Worm (Caenorhabditis elegans) whole organism, late embryonic: ENCODE data around the gene ZK1307.1.
A peak's percentile ranks its signal among the peaks of the same experiment; 100 is the strongest.

Experiments
- C38D4.7 ChIP-seq: fragments of 200-800 bp; sonication (Bioruptor generic); optimal IDR thresholded peaks from 2 replicates; lab custom pipeline; 2018; ENCODE audit warnings: mild to moderate bottlenecking, missing genetic modification characterization, moderate library complexity, missing compliant biosample characterization
- F13H6.1 ChIP-seq: sonication (generic microtip); optimal IDR thresholded peaks from 2 replicates; lab custom pipeline; 2016; ENCODE audit warnings: missing genetic modification characterization, missing compliant biosample characterization
- K02D7.2 ChIP-seq: sonication (generic microtip); optimal IDR thresholded peaks from 2 replicates; lab custom pipeline; 2017; ENCODE audit warnings: mild to moderate bottlenecking, missing genetic modification characterization, missing compliant biosample characterization
- ahr-1 ChIP-seq: sonication (generic microtip); optimal IDR thresholded peaks from 2 replicates; lab custom pipeline; 2016; ENCODE audit warnings: missing genetic modification characterization, missing compliant biosample characterization
- ceh-18 ChIP-seq: sonication (generic microtip); optimal IDR thresholded peaks from 2 replicates; lab custom pipeline; 2016; ENCODE audit warnings: missing genetic modification characterization, missing compliant biosample characterization
- ceh-24 ChIP-seq: sonication (generic microtip); optimal IDR thresholded peaks from 2 replicates; lab custom pipeline; 2016; ENCODE audit warnings: mild to moderate bottlenecking, missing genetic modification characterization, missing compliant biosample characterization
- ceh-31 ChIP-seq: sonication (generic microtip); optimal IDR thresholded peaks from 2 replicates; lab custom pipeline; 2016; ENCODE audit warnings: missing genetic modification characterization, missing compliant biosample characterization
- ceh-34 ChIP-seq: sonication (generic microtip); optimal IDR thresholded peaks from 2 replicates; lab custom pipeline; 2016; ENCODE audit warnings: mild to moderate bottlenecking, missing genetic modification characterization, missing compliant biosample characterization
- ceh-48 ChIP-seq: sonication (generic microtip); optimal IDR thresholded peaks from 2 replicates; lab custom pipeline; 2016; ENCODE audit warnings: missing genetic modification characterization, inconsistent platforms, missing compliant biosample characterization
- dmd-4 ChIP-seq: sonication (generic microtip); optimal IDR thresholded peaks from 2 replicates; lab custom pipeline; 2016; ENCODE audit warnings: borderline replicate concordance, missing genetic modification characterization, missing compliant biosample characterization
- elt-2 ChIP-seq: sonication (generic microtip); optimal IDR thresholded peaks from 2 replicates; lab custom pipeline; 2016; ENCODE audit warnings: missing genetic modification reagents, missing genetic modification characterization, missing compliant biosample characterization
- eyg-1 ChIP-seq: sonication (generic microtip); optimal IDR thresholded peaks from 2 replicates; lab custom pipeline; 2016; ENCODE audit warnings: missing genotype, missing genetic modification characterization, missing compliant biosample characterization
- hlh-13 ChIP-seq: fragments of 200-800 bp; sonication (Bioruptor generic); optimal IDR thresholded peaks from 2 replicates; lab custom pipeline; 2018; ENCODE audit warnings: mild to moderate bottlenecking, missing genetic modification characterization, missing compliant biosample characterization
- hlh-8 ChIP-seq: sonication (generic microtip); optimal IDR thresholded peaks from 2 replicates; lab custom pipeline; 2016; ENCODE audit warnings: missing genotype, missing genetic modification characterization, missing compliant biosample characterization
- lim-6 ChIP-seq: sonication (generic microtip); optimal IDR thresholded peaks from 2 replicates; lab custom pipeline; 2016; ENCODE audit warnings: missing genetic modification characterization, missing compliant biosample characterization
- lin-11 ChIP-seq: fragments of 200-800 bp; sonication (Bioruptor generic); optimal IDR thresholded peaks from 2 replicates; lab custom pipeline; 2018; ENCODE audit warnings: mild to moderate bottlenecking, missing genetic modification characterization, missing compliant biosample characterization
- madf-2 ChIP-seq: sonication (generic microtip); optimal IDR thresholded peaks from 2 replicates; lab custom pipeline; 2017; ENCODE audit warnings: missing genetic modification characterization, missing compliant biosample characterization
- nfya-1 ChIP-seq: sonication (generic microtip); optimal IDR thresholded peaks from 2 replicates; lab custom pipeline; 2017; ENCODE audit warnings: missing genetic modification characterization, mild to moderate bottlenecking, missing compliant biosample characterization, antibody characterized with exemption, moderate library complexity
- nhr-11 ChIP-seq: fragments of 150-350 bp; optimal IDR thresholded peaks from 2 replicates; lab custom pipeline; 2014; ENCODE audit warnings: missing biosample characterization, missing genetic modification characterization
- npax-4 ChIP-seq: sonication (generic microtip); optimal IDR thresholded peaks from 2 replicates; lab custom pipeline; 2016; ENCODE audit warnings: missing genetic modification characterization, missing compliant biosample characterization
- odd-2 ChIP-seq: sonication (generic microtip); optimal IDR thresholded peaks from 2 replicates; lab custom pipeline; 2017; ENCODE audit warnings: antibody characterized with exemption, mild to moderate bottlenecking, missing genetic modification characterization, missing compliant biosample characterization
- pag-3 ChIP-seq: sonication (generic microtip); optimal IDR thresholded peaks from 2 replicates; lab custom pipeline; 2016; ENCODE audit warnings: missing compliant biosample characterization, missing genetic modification characterization, borderline replicate concordance
- pax-1 ChIP-seq: fragments of 150-350 bp; optimal IDR thresholded peaks from 2 replicates; lab custom pipeline; 2014; ENCODE audit warnings: missing biosample characterization, missing genetic modification characterization
- pha-2 ChIP-seq: sonication (generic microtip); optimal IDR thresholded peaks from 2 replicates; lab custom pipeline; 2017; ENCODE audit warnings: mild to moderate bottlenecking, missing genetic modification characterization, missing compliant biosample characterization
- pha-4 ChIP-seq: fragments of 150-350 bp; optimal IDR thresholded peaks from 2 replicates; lab custom pipeline; 2018; ENCODE audit warnings: missing biosample characterization, missing genetic modification reagents, missing genetic modification characterization
- rnt-1 ChIP-seq: sonication (generic microtip); optimal IDR thresholded peaks from 2 replicates; lab custom pipeline; 2016; ENCODE audit warnings: missing genetic modification characterization, missing compliant biosample characterization
- tbx-2 ChIP-seq: sonication (generic microtip); optimal IDR thresholded peaks from 2 replicates; lab custom pipeline; 2016; ENCODE audit warnings: missing genetic modification characterization, missing compliant biosample characterization
- tbx-7 ChIP-seq: sonication (generic microtip); optimal IDR thresholded peaks from 2 replicates; lab custom pipeline; 2016; ENCODE audit warnings: missing genotype, missing genetic modification characterization, missing compliant biosample characterization
- ttx-3 ChIP-seq: sonication (generic microtip); optimal IDR thresholded peaks from 2 replicates; lab custom pipeline; 2016; ENCODE audit warnings: missing genetic modification reagents, missing genetic modification characterization, missing compliant biosample characterization
- unc-42 ChIP-seq: sonication (generic microtip); optimal IDR thresholded peaks from 2 replicates; lab custom pipeline; 2016; ENCODE audit warnings: missing genotype, missing genetic modification characterization, missing compliant biosample characterization
- unc-55 ChIP-seq: sonication (generic microtip); optimal IDR thresholded peaks from 2 replicates; lab custom pipeline; 2017; ENCODE audit warnings: missing biosample characterization, missing genetic modification reagents, missing genetic modification characterization
- zip-5 ChIP-seq: sonication (generic microtip); optimal IDR thresholded peaks from 2 replicates; lab custom pipeline; 2016; ENCODE audit warnings: missing genetic modification characterization, missing compliant biosample characterization
- ztf-16 ChIP-seq: sonication (generic microtip); optimal IDR thresholded peaks from 2 replicates; lab custom pipeline; 2017; ENCODE audit warnings: missing genetic modification characterization, missing compliant biosample characterization

The ZK1307.1 gene

ce11 chrII:9679842-9680241 lies 24.5 kb upstream of the ZK1307.1 start:
- TF ChIP-seq pha-2 (tag; lab: Kevin White, UChicago) (no peak), lim-6 (tag; lab: Kevin White, UChicago) (no peak), eyg-1 (tag; lab: Kevin White, UChicago) (no peak), dmd-4 (no peak), lin-11 (tag; lab: Kevin White, UChicago) (no peak), ceh-24 (tag; lab: Kevin White, UChicago) (no peak), K02D7.2 (tag; lab: Kevin White, UChicago) (no peak), nhr-11 (no peak), ttx-3 (tag; lab: Kevin White, UChicago) (no peak), zip-5 (tag; lab: Kevin White, UChicago) (no peak), pax-1 (tag; lab: Kevin White, UChicago) (no peak), rnt-1 (tag; lab: Kevin White, UChicago) (no peak), nfya-1 (tag; lab: Kevin White, UChicago) (no peak), C38D4.7 (no peak)

DNA sequence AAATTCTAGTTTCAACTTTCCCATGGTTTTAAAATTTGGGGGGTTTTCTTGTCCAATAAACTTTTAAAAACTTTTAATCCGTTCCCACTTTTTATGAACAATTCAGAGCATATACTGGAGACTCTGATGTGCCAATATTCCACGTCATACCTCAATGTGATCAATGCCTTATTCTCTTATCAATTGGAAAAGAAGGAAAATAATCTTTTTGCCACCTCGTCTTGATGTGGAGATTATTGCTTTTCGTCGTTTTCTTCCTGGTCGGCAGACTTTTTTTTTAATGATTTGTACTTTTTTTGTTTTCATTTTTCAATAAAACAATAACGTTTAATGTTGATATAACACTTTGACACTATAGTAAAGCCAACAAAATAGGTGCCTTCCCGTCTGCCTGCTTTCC lies 22.1 kb upstream of the ZK1307.1 start:
- no peak for TF ChIP-seq madf-2 (tag; lab: Kevin White, UChicago)
- TF ChIP-seq rnt-1 (tag; lab: Kevin White, UChicago): no peak
- no peak for TF ChIP-seq odd-2 (tag; lab: Kevin White, UChicago)
- no peak for TF ChIP-seq ceh-48 (tag; lab: Kevin White, UChicago)
- TF ChIP-seq ceh-31: no peak
- no peak for TF ChIP-seq tbx-2
- TF ChIP-seq unc-55: no peak
- TF ChIP-seq pha-4 (tag; lab: Kevin White, UChicago): no peak
- TF ChIP-seq hlh-13: no peak
- TF ChIP-seq ahr-1: no peak
- no peak for TF ChIP-seq npax-4 (tag; lab: Kevin White, UChicago)
- no peak for TF ChIP-seq ceh-18

ce11 chrII:9674678-9675077 lies 19.3 kb upstream of the ZK1307.1 start, which contains the start of gene arc-1:
arc-1 (plus strand) TSS chrII:9674978.
- TF ChIP-seq unc-42 (tag; lab: Kevin White, UChicago) (no peak), ztf-16 (tag; lab: Kevin White, UChicago) (no peak), ceh-34 (no peak), F13H6.1 (tag; lab: Kevin White, UChicago) (no peak)

ce11 chrII:9671308-9671707 lies 15.9 kb upstream of the ZK1307.1 start, which contains the start of gene ZK1320.7:
ZK1320.7 (plus strand) TSS chrII:9671608.
- TF ChIP-seq tbx-7 (tag; lab: Kevin White, UChicago): no peak
- no peak for TF ChIP-seq ceh-48 (tag; lab: Kevin White, UChicago)

DNA sequence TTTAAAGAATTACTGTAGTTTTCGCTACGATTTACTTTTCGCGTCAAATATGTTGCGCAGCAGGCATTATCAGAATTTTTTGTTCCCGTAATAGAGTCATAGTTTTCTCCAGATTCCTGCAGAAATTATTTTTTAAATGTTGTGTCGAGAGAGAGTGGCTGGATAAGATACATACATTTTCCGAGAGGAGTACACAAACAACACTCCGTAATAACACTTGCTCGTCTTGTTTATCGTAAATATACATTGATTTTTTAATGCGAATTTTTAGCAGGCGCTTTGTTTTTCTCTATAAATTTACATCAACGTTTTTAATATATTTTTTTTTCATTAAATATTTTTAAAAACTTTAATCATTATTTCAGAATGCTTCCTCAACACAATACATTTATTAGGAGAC lies 13.6 kb upstream of the ZK1307.1 start, which contains the start of gene taf-8:
Gene taf-8 (plus strand): TSS at position 360 of the 400 bp plus-strand sequence.
- TF ChIP-seq hlh-13 (no peak), ceh-48 (tag; lab: Kevin White, UChicago) (peak; percentile 67), elt-2 (tag; lab: Kevin White, UChicago) (peak; percentile 10), ceh-31 (peak; percentile 1), dmd-4 (no peak), unc-42 (tag; lab: Kevin White, UChicago) (peak; percentile 20), pha-4 (tag; lab: Kevin White, UChicago) (no peak), ztf-16 (tag; lab: Kevin White, UChicago) (no peak), pag-3 (tag; lab: Kevin White, UChicago) (no peak)

- TF ChIP-seq ceh-24 (tag; lab: Kevin White, UChicago) (no peak), hlh-8 (peak; percentile 43)
These were observed 12.0 kb upstream of the ZK1307.1 start, which contains the start of gene ZK1320.11 for ce11 chrII:9667382-9667781. ZK1320.11 (plus strand) TSS chrII:9667624.
